Worm (Caenorhabditis elegans): ENCODE measurements around the gene R13A5.11.

R13A5.11 gene

ce11 chrIII:7544211-7544610 is 48.9 kb downstream of the R13A5.11 start (continued):
- TF ChIP-seq ztf-1 (GFP tag; conservative IDR thresholded peaks at IDR 0.05) (no peak), elt-1 (tag; optimal IDR thresholded peaks at IDR 0.05) (no peak), ama-1 (optimal IDR thresholded peaks at IDR 0.05) (no peak), nhr-6 (tag; optimal IDR thresholded peaks at IDR 0.05) (no peak), mab-5 (tag; optimal IDR thresholded peaks at IDR 0.05) (peak; percentile 87), peb-1 (tag; optimal IDR thresholded peaks at IDR 0.05) (no peak), skn-1 (tag; optimal IDR thresholded peaks at IDR 0.05) (no peak), nhr-12 (tag; optimal IDR thresholded peaks at IDR 0.05) (no peak), Y55F3AM.14 (GFP tag; optimal IDR thresholded peaks at IDR 0.05) (no peak), nhr-11 (tag; optimal IDR thresholded peaks at IDR 0.05) (no peak), nhr-129 (tag; optimal IDR thresholded peaks at IDR 0.05) (peak; percentile 22)

- TF ChIP-seq sma-3 (GFP tag; optimal IDR thresholded peaks at IDR 0.05) (no peak), unc-39 (tag; optimal IDR thresholded peaks at IDR 0.05) (no peak), nhr-6 (tag; optimal IDR thresholded peaks at IDR 0.05) (no peak), lin-13 (GFP tag; optimal IDR thresholded peaks at IDR 0.05) (no peak), egl-27 (tag; optimal IDR thresholded peaks at IDR 0.05) (no peak), lsy-2 (tag; optimal IDR thresholded peaks at IDR 0.05) (no peak), aly-2 (tag; optimal IDR thresholded peaks at IDR 0.05) (no peak), crh-2 (tag; optimal IDR thresholded peaks at IDR 0.05) (no peak)
Observed at ce11 chrIII:7542037-7542436, 51.1 kb downstream of the R13A5.11 start.

Measured in whole organism, L2 larva.